Worm (Caenorhabditis elegans) whole organism, L4/young adult: ENCODE measurements around the gene srw-23.

ENCODE experiments used
- W03F9.2 ChIP-seq: fragments of 150-350 bp; optimal IDR thresholded peaks from 2 replicates; lab custom pipeline; 2014; ENCODE audit warnings: missing biosample characterization, missing genetic modification characterization
- dao-5 ChIP-seq: sonication (generic microtip); optimal IDR thresholded peaks from 2 replicates; lab custom pipeline; 2016; ENCODE audit warnings: missing genotype, missing genetic modification characterization, moderate library complexity, missing compliant biosample characterization
- him-1 ChIP-seq: sonication (generic microtip); optimal IDR thresholded peaks from 2 replicates; lab custom pipeline; 2016; ENCODE audit warnings: missing genotype, missing genetic modification reagents, missing genetic modification characterization, missing compliant biosample characterization

Gene srw-23

ce11 chrV:16873642-16874041 lies at the start of gene srw-23:
Gene srw-23 (plus strand): TSS chrV:16873942.
- TF ChIP-seq dao-5 (tag; lab: Kevin White, UChicago): no peak
- TF ChIP-seq W03F9.2 (tag; lab: Kevin White, UChicago): no peak
- no peak for TF ChIP-seq him-1

ce11 chrV:16827485-16827884 lies 46.3 kb upstream of the srw-23 start, which contains the start of gene srh-216:
Gene srh-216 (minus strand): TSS chrV:16827585.
- TF ChIP-seq W03F9.2 (tag; lab: Kevin White, UChicago) (no peak), him-1 (no peak), dao-5 (tag; lab: Kevin White, UChicago) (no peak)

- no peak for TF ChIP-seq him-1
- no peak for TF ChIP-seq W03F9.2 (tag; lab: Kevin White, UChicago)
- no peak for TF ChIP-seq dao-5 (tag; lab: Kevin White, UChicago)
Measured at ce11 chrV:16829396-16829795, 44.3 kb upstream of the srw-23 start, which contains the start of gene srh-214. Gene srh-214 (minus strand): TSS chrV:16829755.

ce11 chrV:16831310-16831709 lies 42.4 kb upstream of the srw-23 start:
- TF ChIP-seq dao-5 (tag; lab: Kevin White, UChicago) (no peak), W03F9.2 (tag; lab: Kevin White, UChicago) (no peak), him-1 (no peak)

- TF ChIP-seq dao-5 (tag; lab: Kevin White, UChicago): no peak
- TF ChIP-seq W03F9.2 (tag; lab: Kevin White, UChicago): no peak
- no peak for TF ChIP-seq him-1
Measured at ce11 chrV:16831921-16832320, 41.8 kb upstream of the srw-23 start, which contains the start of gene srh-215. Gene srh-215 (minus strand): TSS chrV:16832021.

- no peak for TF ChIP-seq him-1
- TF ChIP-seq W03F9.2 (tag; lab: Kevin White, UChicago): no peak
- TF ChIP-seq dao-5 (tag; lab: Kevin White, UChicago): no peak
Measured at ce11 chrV:16832865-16833264, 40.9 kb upstream of the srw-23 start, which contains the start of gene phy-3. Gene phy-3 (plus strand): TSS chrV:16833165.

- TF ChIP-seq him-1: no peak
- no peak for TF ChIP-seq W03F9.2 (tag; lab: Kevin White, UChicago)
- TF ChIP-seq dao-5 (tag; lab: Kevin White, UChicago): no peak
Measured at ce11 chrV:16833672-16834071, 40.1 kb upstream of the srw-23 start.

ce11 chrV:16834989-16835388 lies 38.8 kb upstream of the srw-23 start, which contains the start of gene tni-3:
Gene tni-3 (minus strand): TSS chrV:16835128.
- TF ChIP-seq W03F9.2 (tag; lab: Kevin White, UChicago): no peak
- no peak for TF ChIP-seq him-1
- no peak for TF ChIP-seq dao-5 (tag; lab: Kevin White, UChicago)

ce11 chrV:16836100-16836499 lies 37.6 kb upstream of the srw-23 start:
- TF ChIP-seq W03F9.2 (tag; lab: Kevin White, UChicago): no peak
- no peak for TF ChIP-seq dao-5 (tag; lab: Kevin White, UChicago)
- TF ChIP-seq him-1: no peak

ce11 chrV:16838435-16838834 lies 35.3 kb upstream of the srw-23 start:
- no peak for TF ChIP-seq dao-5 (tag; lab: Kevin White, UChicago)
- TF ChIP-seq W03F9.2 (tag; lab: Kevin White, UChicago): no peak
- no peak for TF ChIP-seq him-1

- TF ChIP-seq dao-5 (tag; lab: Kevin White, UChicago) (no peak), W03F9.2 (tag; lab: Kevin White, UChicago) (no peak), him-1 (no peak)
Measured at ce11 chrV:16840283-16840682, 33.5 kb upstream of the srw-23 start.

- TF ChIP-seq dao-5 (tag; lab: Kevin White, UChicago) (no peak), him-1 (no peak), W03F9.2 (tag; lab: Kevin White, UChicago) (no peak)
Measured at ce11 chrV:16840961-16841360, 32.8 kb upstream of the srw-23 start, which contains the start of gene clec-40. Gene clec-40 (minus strand): TSS chrV:16841061.

ce11 chrV:16842941-16843340 lies 30.8 kb upstream of the srw-23 start, which contains the start of gene clec-25:
Gene clec-25 (plus strand): TSS chrV:16843241.
- no peak for TF ChIP-seq W03F9.2 (tag; lab: Kevin White, UChicago)

ce11 chrV:16848498-16848897 lies 25.2 kb upstream of the srw-23 start, which contains the start of the genes clec-36 and clec-26:
Gene clec-36 (minus strand): TSS chrV:16848598.
Gene clec-26 (plus strand): TSS chrV:16848611.
- TF ChIP-seq W03F9.2 (tag; lab: Kevin White, UChicago) (no peak), him-1 (no peak), dao-5 (tag; lab: Kevin White, UChicago) (no peak)

ce11 chrV:16852002-16852401 lies 21.7 kb upstream of the srw-23 start, which contains the start of gene clec-37:
Gene clec-37 (minus strand): TSS chrV:16852102.
- TF ChIP-seq him-1 (no peak), dao-5 (tag; lab: Kevin White, UChicago) (no peak), W03F9.2 (tag; lab: Kevin White, UChicago) (no peak)
